Worm (Caenorhabditis elegans) whole organism, midembryonic: Measurements from ENCODE around the gene R160.13.

ENCODE experiments used
- T22C8.4 ChIP-seq: fragments of 200-800 bp; sonication (Bioruptor generic); IDR thresholded peaks from 2 replicates; pipeline ENCODE4 v1.3.6; 2022; ENCODE audit warnings: missing genetic modification characterization, missing compliant biosample characterization
- cog-1 ChIP-seq: sonication (generic microtip); optimal IDR thresholded peaks from 2 replicates; lab custom pipeline; 2016; ENCODE audit warnings: missing genetic modification characterization, missing compliant biosample characterization
- flt-1 ChIP-seq: fragments of 200-800 bp; sonication (Bioruptor generic); IDR thresholded peaks from 2 replicates; pipeline ENCODE4 v1.3.6; 2022; ENCODE audit warnings: missing genetic modification characterization, missing compliant biosample characterization
- klf-2 ChIP-seq: fragments of 200-800 bp; sonication (Bioruptor generic); conservative IDR thresholded peaks from 2 replicates; pipeline ENCODE4 v1.3.6; 2022; ENCODE audit warnings: missing genetic modification reagents, missing genetic modification characterization, missing compliant biosample characterization
- med-1 ChIP-seq: sonication (generic microtip); optimal IDR thresholded peaks from 2 replicates; lab custom pipeline; 2017; ENCODE audit warnings: missing genetic modification characterization, mild to moderate bottlenecking, missing compliant biosample characterization, antibody characterized with exemption, missing genetic modification reagents; ENCODE audit not compliant: insufficient read depth
- ref-1 ChIP-seq: fragments of 200-800 bp; sonication (Bioruptor generic); conservative IDR thresholded peaks from 2 replicates; pipeline ENCODE4 v1.3.6; 2022; ENCODE audit warnings: missing genetic modification reagents, missing genetic modification characterization, missing compliant biosample characterization
- tab-1 ChIP-seq: fragments of 200-800 bp; sonication (Bioruptor generic); IDR thresholded peaks from 2 replicates; pipeline ENCODE4 v1.3.6; 2022; ENCODE audit warnings: missing genetic modification characterization, missing compliant biosample characterization
- ztf-23 ChIP-seq: fragments of 200-800 bp; sonication (Bioruptor generic); IDR thresholded peaks from 2 replicates; pipeline ENCODE4 v1.3.6; 2022; ENCODE audit warnings: missing genetic modification reagents, missing genetic modification characterization, missing compliant biosample characterization
- ztf-29 ChIP-seq: fragments of 200-800 bp; sonication (Bioruptor generic); IDR thresholded peaks from 2 replicates; pipeline ENCODE4 v1.3.6; 2022; ENCODE audit warnings: missing genetic modification reagents, missing genetic modification characterization, missing compliant biosample characterization

Gene R160.13

ce11 chrX:4373123-4373522 is 1.8 kb upstream of the R160.13 start, which contains the start of gene R160.6:
R160.6 (minus strand) TSS chrX:4373223.
- TF ChIP-seq ztf-29 (GFP tag; lab: Robert Waterston, UW) = no peak
- no peak for TF ChIP-seq med-1
- no peak for TF ChIP-seq ref-1 (GFP tag; lab: Robert Waterston, UW)
- no peak for TF ChIP-seq flt-1 (GFP tag; lab: Robert Waterston, UW)
- TF ChIP-seq T22C8.4 (GFP tag; lab: Robert Waterston, UW) = no peak

ce11 chrX:4371988-4372387 is 675 bp upstream of the R160.13 start, which contains the start of gene R160.14:
R160.14 (minus strand) TSS chrX:4372088.
- TF ChIP-seq ztf-29 (GFP tag; lab: Robert Waterston, UW) (no peak), klf-2 (GFP tag; lab: Robert Waterston, UW) (no peak), ref-1 (GFP tag; lab: Robert Waterston, UW) (no peak), med-1 (no peak), cog-1 (tag; lab: Kevin White, UChicago) (no peak), tab-1 (GFP tag; lab: Robert Waterston, UW) (no peak), flt-1 (GFP tag; lab: Robert Waterston, UW) (no peak), ztf-23 (GFP tag; lab: Robert Waterston, UW) (no peak), T22C8.4 (GFP tag; lab: Robert Waterston, UW) (no peak)

ce11 chrX:4370756-4371155 is 557 bp downstream of the R160.13 start, which contains the start of gene R160.5:
R160.5 (minus strand) TSS chrX:4370856.
- TF ChIP-seq klf-2 (GFP tag; lab: Robert Waterston, UW) = no peak
- no peak for TF ChIP-seq ref-1 (GFP tag; lab: Robert Waterston, UW)
- TF ChIP-seq cog-1 (tag; lab: Kevin White, UChicago) = no peak
- TF ChIP-seq tab-1 (GFP tag; lab: Robert Waterston, UW) = no peak
- no peak for TF ChIP-seq ztf-29 (GFP tag; lab: Robert Waterston, UW)
- no peak for TF ChIP-seq T22C8.4 (GFP tag; lab: Robert Waterston, UW)
- TF ChIP-seq flt-1 (GFP tag; lab: Robert Waterston, UW) = no peak
- no peak for TF ChIP-seq med-1
- no peak for TF ChIP-seq ztf-23 (GFP tag; lab: Robert Waterston, UW)

ce11 chrX:4368800-4369199 is 2.5 kb downstream of the R160.13 start, which contains the start of gene R160.4:
R160.4 (minus strand) TSS chrX:4368900.
- TF ChIP-seq T22C8.4 (GFP tag; lab: Robert Waterston, UW) (no peak), flt-1 (GFP tag; lab: Robert Waterston, UW) (no peak), cog-1 (tag; lab: Kevin White, UChicago) (no peak), klf-2 (GFP tag; lab: Robert Waterston, UW) (no peak), ref-1 (GFP tag; lab: Robert Waterston, UW) (no peak), med-1 (no peak), ztf-23 (GFP tag; lab: Robert Waterston, UW) (no peak), ztf-29 (GFP tag; lab: Robert Waterston, UW) (no peak), tab-1 (GFP tag; lab: Robert Waterston, UW) (no peak)

- TF ChIP-seq ztf-23 (GFP tag; lab: Robert Waterston, UW) (no peak), med-1 (no peak), tab-1 (GFP tag; lab: Robert Waterston, UW) (no peak), ref-1 (GFP tag; lab: Robert Waterston, UW) (no peak), flt-1 (GFP tag; lab: Robert Waterston, UW) (no peak), T22C8.4 (GFP tag; lab: Robert Waterston, UW) (no peak), ztf-29 (GFP tag; lab: Robert Waterston, UW) (no peak), klf-2 (GFP tag; lab: Robert Waterston, UW) (no peak), cog-1 (tag; lab: Kevin White, UChicago) (no peak)
Measured at ce11 chrX:4367414-4367813, 3.9 kb downstream of the R160.13 start, which contains the start of gene R160.10. R160.10 (minus strand) TSS chrX:4367514.

ce11 chrX:4366231-4366630 is 5.1 kb downstream of the R160.13 start, which contains the start of gene R160.3:
R160.3 (minus strand) TSS chrX:4366331.
- TF ChIP-seq flt-1 (GFP tag; lab: Robert Waterston, UW) (no peak), klf-2 (GFP tag; lab: Robert Waterston, UW) (no peak), tab-1 (GFP tag; lab: Robert Waterston, UW) (no peak), ref-1 (GFP tag; lab: Robert Waterston, UW) (no peak), ztf-29 (GFP tag; lab: Robert Waterston, UW) (no peak), med-1 (no peak), T22C8.4 (GFP tag; lab: Robert Waterston, UW) (no peak), cog-1 (tag; lab: Kevin White, UChicago) (no peak), ztf-23 (GFP tag; lab: Robert Waterston, UW) (no peak)

ce11 chrX:4364877-4365276 is 6.4 kb downstream of the R160.13 start, which contains the start of gene F14H12.8:
F14H12.8 (minus strand) TSS chrX:4364977.
- TF ChIP-seq tab-1 (GFP tag; lab: Robert Waterston, UW) (no peak), ztf-29 (GFP tag; lab: Robert Waterston, UW) (no peak), ztf-23 (GFP tag; lab: Robert Waterston, UW) (no peak), klf-2 (GFP tag; lab: Robert Waterston, UW) (no peak), ref-1 (GFP tag; lab: Robert Waterston, UW) (no peak), flt-1 (GFP tag; lab: Robert Waterston, UW) (no peak), med-1 (no peak), T22C8.4 (GFP tag; lab: Robert Waterston, UW) (no peak), cog-1 (tag; lab: Kevin White, UChicago) (no peak)

- TF ChIP-seq klf-2 (GFP tag; lab: Robert Waterston, UW) (no peak), tab-1 (GFP tag; lab: Robert Waterston, UW) (no peak)
Measured at ce11 chrX:4363200-4363599, 8.1 kb downstream of the R160.13 start, which contains the start of gene F14H12.17. F14H12.17 (minus strand) TSS chrX:4363300.

- TF ChIP-seq med-1 (no peak), tab-1 (GFP tag; lab: Robert Waterston, UW) (no peak), ref-1 (GFP tag; lab: Robert Waterston, UW) (no peak), T22C8.4 (GFP tag; lab: Robert Waterston, UW) (no peak), flt-1 (GFP tag; lab: Robert Waterston, UW) (no peak), ztf-29 (GFP tag; lab: Robert Waterston, UW) (no peak)
Measured at ce11 chrX:4362522-4362921, 8.8 kb downstream of the R160.13 start, which contains the start of gene F14H12.7. F14H12.7 (minus strand) TSS chrX:4362622.
